Worm (Caenorhabditis elegans): ENCODE measurements around the gene puf-3.

The puf-3 gene

ce11 chrIV:13502806-13503363 is 9.1 kb downstream of the puf-3 start, which contains the start of gene tbc-9 (continued):
- TF ChIP-seq ztf-28 (GFP tag; IDR thresholded peaks at IDR 0.05) (no peak), ztf-22 (GFP tag; optimal IDR thresholded peaks at IDR 0.05) (no peak), lag-1 (GFP tag; IDR thresholded peaks at IDR 0.05) (no peak)

- no peak for TF ChIP-seq sdz-38 (tag; optimal IDR thresholded peaks at IDR 0.05)
- no peak for TF ChIP-seq cebp-2 (GFP tag; IDR thresholded peaks at IDR 0.05)
- no peak for TF ChIP-seq pha-4 (tag; optimal IDR thresholded peaks at IDR 0.05)
- no peak for TF ChIP-seq dpl-1 (GFP tag; optimal IDR thresholded peaks at IDR 0.05)
- no peak for TF ChIP-seq aptf-2 (GFP tag; conservative IDR thresholded peaks at IDR 0.05)
- no peak for TF ChIP-seq xnd-1 (tag; optimal IDR thresholded peaks at IDR 0.05)
- no peak for TF ChIP-seq lag-1 (GFP tag; IDR thresholded peaks at IDR 0.05)
- no peak for TF ChIP-seq snpc-1.1 (tag; optimal IDR thresholded peaks at IDR 0.05; ENCODE audit: insufficient read depth)
- no peak for TF ChIP-seq nhr-120 (GFP tag; IDR thresholded peaks at IDR 0.05)
- no peak for TF ChIP-seq him-1 (tag; optimal IDR thresholded peaks at IDR 0.05)
- TF ChIP-seq lsy-27 (tag; optimal IDR thresholded peaks at IDR 0.05; ENCODE audit: borderline replicate concordance, insufficient read depth) = no peak
- no peak for TF ChIP-seq attf-3 (GFP tag; conservative IDR thresholded peaks at IDR 0.05)
- TF ChIP-seq F10E7.11 (tag; optimal IDR thresholded peaks at IDR 0.05) = no peak
- TF ChIP-seq B0019.2 (GFP tag; conservative IDR thresholded peaks at IDR 0.05) = no peak
- TF ChIP-seq pbrm-1 (GFP tag; IDR thresholded peaks at IDR 0.05) = no peak
These were observed 18.2 kb downstream of the puf-3 start for ce11 chrIV:13493719-13494118.

DNA sequence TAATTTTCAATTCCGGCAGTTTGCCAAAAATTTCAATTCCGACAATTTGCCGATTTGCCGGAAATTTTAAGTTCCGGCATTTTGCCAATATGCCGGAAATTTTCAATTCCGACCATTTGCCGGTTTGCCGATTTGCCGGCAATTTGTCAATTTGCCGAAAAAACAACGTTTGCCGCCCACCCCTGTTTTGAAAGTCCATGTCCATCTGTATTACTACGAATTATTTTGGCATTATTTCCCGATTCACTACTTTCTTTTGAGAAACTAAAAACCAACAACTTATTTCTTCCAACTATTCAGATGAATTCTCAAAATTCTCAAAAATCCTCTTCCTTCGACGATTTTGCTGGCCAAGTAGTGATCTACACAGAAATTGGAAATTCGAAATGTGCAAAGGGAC is 19.7 kb downstream of the puf-3 start, which contains the start of gene Y45F10A.7:
Y45F10A.7 (plus strand) TSS at position 301 of the 400 bp plus-strand sequence.
- TF ChIP-seq dpff-1 (tag; optimal IDR thresholded peaks at IDR 0.05) = no peak
- TF ChIP-seq attf-3 (GFP tag; conservative IDR thresholded peaks at IDR 0.05) = no peak

ce11 chrIV:13487596-13487995 is 24.4 kb downstream of the puf-3 start:
- TF ChIP-seq hlh-26 (GFP tag; conservative IDR thresholded peaks at IDR 0.05) (no peak), ztf-6 (GFP tag; IDR thresholded peaks at IDR 0.05) (no peak), F52B5.7 (tag; optimal IDR thresholded peaks at IDR 0.05) (no peak), lin-26 (GFP tag; IDR thresholded peaks at IDR 0.05) (no peak), chd-7 (tag; optimal IDR thresholded peaks at IDR 0.05) (no peak), bed-1 (GFP tag; IDR thresholded peaks at IDR 0.05) (no peak), ztf-26 (tag; optimal IDR thresholded peaks at IDR 0.05) (no peak), aptf-3 (GFP tag; IDR thresholded peaks at IDR 0.05) (no peak), cebp-1 (GFP tag; IDR thresholded peaks at IDR 0.05) (no peak), cebp-1 (tag; optimal IDR thresholded peaks at IDR 0.05) (no peak), madf-8 (GFP tag; conservative IDR thresholded peaks at IDR 0.05) (no peak), K11D2.4 (GFP tag; IDR thresholded peaks at IDR 0.05) (no peak), pbrm-1 (GFP tag; IDR thresholded peaks at IDR 0.05) (no peak), repo-1 (tag; optimal IDR thresholded peaks at IDR 0.05) (no peak), lin-35 (GFP tag; optimal IDR thresholded peaks at IDR 0.05) (no peak), unc-62 (GFP tag; optimal IDR thresholded peaks at IDR 0.05) (no peak)

DNA sequence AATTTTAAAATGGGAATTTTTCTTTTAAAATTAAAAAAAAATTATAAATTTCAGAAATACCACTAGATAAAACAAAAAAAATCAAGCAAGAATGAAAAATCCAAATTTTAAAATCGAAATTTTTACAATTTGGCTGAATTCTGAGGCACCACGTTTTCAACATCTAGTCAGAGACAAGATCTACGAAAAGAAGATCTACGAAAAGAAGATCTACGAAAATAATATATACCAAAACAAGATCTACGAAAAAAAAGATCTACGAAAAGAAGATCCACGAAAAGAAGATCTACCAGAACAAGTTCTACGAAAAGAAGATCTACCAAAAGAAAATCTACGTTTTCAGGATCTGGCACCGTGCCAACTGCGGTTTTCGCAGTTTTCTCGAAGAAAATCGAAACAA is 24.9 kb downstream of the puf-3 start:
- TF ChIP-seq ceh-100 (GFP tag; IDR thresholded peaks at IDR 0.05) (peak; percentile 69), rec-8 (tag; optimal IDR thresholded peaks at IDR 0.05) (no peak)

Measured in whole organism, young adult.